Worm (Caenorhabditis elegans): ENCODE data around the gene fbxa-142.

DNA sequence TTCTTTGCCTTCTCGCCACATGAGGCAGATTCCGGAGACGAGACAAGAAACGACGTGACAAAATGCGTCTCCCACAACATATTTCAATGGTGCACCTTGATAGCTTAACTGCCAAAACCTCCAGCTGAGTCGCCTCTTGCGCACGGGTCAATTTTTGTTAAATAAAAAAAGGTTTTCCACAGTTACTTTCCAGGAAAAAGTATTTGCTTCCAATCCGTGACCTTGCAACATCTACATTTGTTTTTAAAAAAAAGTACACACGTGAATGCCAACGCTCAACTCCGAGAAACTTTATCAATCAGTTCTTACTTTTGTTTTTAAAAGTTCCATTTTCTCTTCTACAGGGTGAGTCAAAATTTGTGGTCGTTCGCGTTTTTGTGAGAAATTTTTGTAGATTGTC, 36.9 kb downstream of the fbxa-142 start, which contains the start of gene F22B8.7:
- TF ChIP-seq ama-1 (optimal IDR thresholded peaks at IDR 0.05), result no peak
- TF ChIP-seq hmbx-1 (tag; optimal IDR thresholded peaks at IDR 0.05), result no peak
- TF ChIP-seq flt-1 (GFP tag; IDR thresholded peaks at IDR 0.05), result no peak
- TF ChIP-seq aly-1 (tag; optimal IDR thresholded peaks at IDR 0.05), result no peak
- no peak for TF ChIP-seq sea-1 (GFP tag; conservative IDR thresholded peaks at IDR 0.05)
- no peak for TF ChIP-seq ets-7 (tag; optimal IDR thresholded peaks at IDR 0.05)
- no peak for TF ChIP-seq ceh-13 (GFP tag; optimal IDR thresholded peaks at IDR 0.05)
- no peak for TF ChIP-seq ceh-36 (tag; optimal IDR thresholded peaks at IDR 0.05)
- TF ChIP-seq tbx-37 (GFP tag; conservative IDR thresholded peaks at IDR 0.05), result no peak
- TF ChIP-seq F13C5.2 (tag; optimal IDR thresholded peaks at IDR 0.05), result no peak
- TF ChIP-seq scrt-1 (GFP tag; IDR thresholded peaks at IDR 0.05), result no peak
- TF ChIP-seq tra-4 (tag; optimal IDR thresholded peaks at IDR 0.05), result no peak
- no peak for TF ChIP-seq pes-1 (GFP tag; IDR thresholded peaks at IDR 0.05)

All from whole organism, early embryonic.